Fruit fly (Drosophila melanogaster): ENCODE measurements around the gene CG34112.

Gene CG34112

dm6 chr3R:4426730-4427129, 32.7 kb upstream of the CG34112 start, which contains the start of gene CG31525:
Gene CG31525 (plus strand): TSS chr3R:4427030.
- TF ChIP-seq HLH106 (tag; optimal IDR thresholded peaks at IDR 0.05) (no peak), Hnf4 (GFP tag; optimal IDR thresholded peaks at IDR 0.05) (no peak), usp (GFP tag; optimal IDR thresholded peaks at IDR 0.05) (no peak), fru (GFP tag; optimal IDR thresholded peaks at IDR 0.05) (no peak), Jra (GFP tag; optimal IDR thresholded peaks at IDR 0.05) (no peak), sage (GFP tag; optimal IDR thresholded peaks at IDR 0.05) (no peak), lola (GFP tag; optimal IDR thresholded peaks at IDR 0.05) (no peak), Dfd (GFP tag; optimal IDR thresholded peaks at IDR 0.05) (no peak), Dif (GFP tag; optimal IDR thresholded peaks at IDR 0.05; ENCODE audit: partially characterized antibody) (no peak), psq (GFP tag; optimal IDR thresholded peaks at IDR 0.05) (no peak)

dm6 chr3R:4419482-4419881, 25.4 kb upstream of the CG34112 start, which contains the start of gene CG32944:
Gene CG32944 (minus strand): TSS chr3R:4419578.
- TF ChIP-seq psq (GFP tag; optimal IDR thresholded peaks at IDR 0.05) (no peak), Dif (GFP tag; optimal IDR thresholded peaks at IDR 0.05; ENCODE audit: partially characterized antibody) (peak; percentile 38), Vsx2 (GFP tag; optimal IDR thresholded peaks at IDR 0.05; ENCODE audit: partially characterized antibody) (peak; percentile 58)

- TF ChIP-seq Hr78 (GFP tag; optimal IDR thresholded peaks at IDR 0.05): no peak
- TF ChIP-seq GATAd (GFP tag; optimal IDR thresholded peaks at IDR 0.05): no peak
- no peak for TF ChIP-seq Rel (GFP tag; optimal IDR thresholded peaks at IDR 0.05)
- no peak for TF ChIP-seq Rel (tag; optimal IDR thresholded peaks at IDR 0.05)
- TF ChIP-seq fru (GFP tag; optimal IDR thresholded peaks at IDR 0.05): no peak
These were observed 22.1 kb upstream of the CG34112 start, which contains the start of gene CG31528 for dm6 chr3R:4416138-4416537. Gene CG31528 (plus strand): TSS chr3R:4416438.

- TF ChIP-seq dmrt93B (GFP tag; optimal IDR thresholded peaks at IDR 0.05): no peak
- TF ChIP-seq lola (GFP tag; optimal IDR thresholded peaks at IDR 0.05): no peak
- no peak for TF ChIP-seq usp (GFP tag; optimal IDR thresholded peaks at IDR 0.05)
- TF ChIP-seq psq (GFP tag; optimal IDR thresholded peaks at IDR 0.05): no peak
- no peak for TF ChIP-seq br (GFP tag; optimal IDR thresholded peaks at IDR 0.05)
- TF ChIP-seq Dif (GFP tag; optimal IDR thresholded peaks at IDR 0.05; ENCODE audit: partially characterized antibody): no peak
- TF ChIP-seq woc (GFP tag; optimal IDR thresholded peaks at IDR 0.05): no peak
- no peak for TF ChIP-seq fru (GFP tag; optimal IDR thresholded peaks at IDR 0.05)
- no peak for TF ChIP-seq CG9705 (GFP tag; optimal IDR thresholded peaks at IDR 0.05)
- no peak for TF ChIP-seq CrebA (GFP tag; optimal IDR thresholded peaks at IDR 0.05; ENCODE audit: borderline replicate concordance)
- no peak for TF ChIP-seq brk (GFP tag; optimal IDR thresholded peaks at IDR 0.05)
These were observed 13.3 kb upstream of the CG34112 start for dm6 chr3R:4407325-4407724.

dm6 chr3R:4403706-4404392, 9.8 kb upstream of the CG34112 start:
- TF ChIP-seq sv (GFP tag; optimal IDR thresholded peaks at IDR 0.05) (no peak), tai (GFP tag; optimal IDR thresholded peaks at IDR 0.05) (no peak), Jra (GFP tag; optimal IDR thresholded peaks at IDR 0.05) (peak; percentile 89), Myc (optimal IDR thresholded peaks at IDR 0.05) (no peak), CG9705 (GFP tag; optimal IDR thresholded peaks at IDR 0.05) (peak; percentile 19), Vsx2 (GFP tag; optimal IDR thresholded peaks at IDR 0.05; ENCODE audit: partially characterized antibody) (no peak), rgr (GFP tag; optimal IDR thresholded peaks at IDR 0.05) (peak; percentile 71), lola (GFP tag; optimal IDR thresholded peaks at IDR 0.05) (no peak), br (GFP tag; optimal IDR thresholded peaks at IDR 0.05) (peak; percentile 65), OdsH (GFP tag; optimal IDR thresholded peaks at IDR 0.05) (peak; percentile 46), dl (GFP tag; optimal IDR thresholded peaks at IDR 0.05; ENCODE audit: insufficient read depth in 1 of 2, partially characterized antibody in 2 of 2) (peak in 1 of 2 experiments; percentile 51), Hnf4 (GFP tag; optimal IDR thresholded peaks at IDR 0.05) (peak; percentile 53), woc (GFP tag; optimal IDR thresholded peaks at IDR 0.05) (no peak), Sp1 (GFP tag; optimal IDR thresholded peaks at IDR 0.05) (peak; percentile 38), Mio (GFP tag; optimal IDR thresholded peaks at IDR 0.05) (no peak), HLH106 (tag; optimal IDR thresholded peaks at IDR 0.05) (peak; percentile 32), h (GFP tag; optimal IDR thresholded peaks at IDR 0.05) (peak; percentile 73), jim (GFP tag; optimal IDR thresholded peaks at IDR 0.05) (no peak), ey (GFP tag; optimal IDR thresholded peaks at IDR 0.05) (peak; percentile 40), Hr78 (GFP tag; optimal IDR thresholded peaks at IDR 0.05) (no peak), dsf (GFP tag; optimal IDR thresholded peaks at IDR 0.05; ENCODE audit: borderline replicate concordance) (no peak), CG32264 (GFP tag; optimal IDR thresholded peaks at IDR 0.05) (peak; percentile 23), Dfd (GFP tag; optimal IDR thresholded peaks at IDR 0.05) (no peak), pan (optimal IDR thresholded peaks at IDR 0.05) (no peak), brk (GFP tag; optimal IDR thresholded peaks at IDR 0.05) (no peak), Rel (GFP tag; optimal IDR thresholded peaks at IDR 0.05) (no peak), Rel (tag; optimal IDR thresholded peaks at IDR 0.05) (peak; percentile 32), fru (GFP tag; optimal IDR thresholded peaks at IDR 0.05) (peak; percentile 63), N (GFP tag; optimal IDR thresholded peaks at IDR 0.05) (no peak), psq (GFP tag; optimal IDR thresholded peaks at IDR 0.05) (peak; percentile 35), foxo (GFP tag; optimal IDR thresholded peaks at IDR 0.05) (peak; percentile 21 to 76), GATAd (GFP tag; optimal IDR thresholded peaks at IDR 0.05) (no peak), usp (GFP tag; optimal IDR thresholded peaks at IDR 0.05) (no peak), dmrt93B (GFP tag; optimal IDR thresholded peaks at IDR 0.05) (no peak)
